Worm (Caenorhabditis elegans) whole organism, L2 larva: ENCODE data around the gene F10E9.7.

Experiments
- alr-1 ChIP-seq: fragments of 150-350 bp; optimal IDR thresholded peaks from 2 replicates; lab custom pipeline; 2014; ENCODE audit warnings: missing biosample characterization, missing genetic modification characterization
- ama-1 ChIP-seq: fragments of 150-350 bp; optimal IDR thresholded peaks from 2 replicates; lab custom pipeline; 2018; ENCODE audit warnings: inconsistent platforms
- dmd-4 ChIP-seq: sonication (generic microtip); optimal IDR thresholded peaks from 2 replicates; lab custom pipeline; 2017; ENCODE audit warnings: missing biosample characterization, missing genetic modification characterization
- egl-27 ChIP-seq: sonication (generic microtip); optimal IDR thresholded peaks from 3 replicates; lab custom pipeline; 2017; ENCODE audit warnings: missing biosample characterization, missing genetic modification reagents, missing genetic modification characterization
- lin-11 ChIP-seq: fragments of 150-350 bp; sonication (generic microtip); optimal IDR thresholded peaks from 2 replicates; lab custom pipeline; 2014; ENCODE audit warnings: missing biosample characterization, missing genetic modification characterization, inconsistent platforms, mixed read lengths
- lin-13 ChIP-seq: fragments of 150-350 bp; optimal IDR thresholded peaks from 2 replicates; lab custom pipeline; 2014; ENCODE audit warnings: missing biosample characterization, missing genetic modification reagents, missing genetic modification characterization
- lin-39 ChIP-seq: fragments of 150-350 bp; optimal IDR thresholded peaks from 2 replicates; lab custom pipeline; 2014; ENCODE audit warnings: missing biosample characterization, missing genetic modification reagents, missing genetic modification characterization
- nhr-11 ChIP-seq: fragments of 150-350 bp; optimal IDR thresholded peaks from 2 replicates; lab custom pipeline; 2014; ENCODE audit warnings: missing biosample characterization, missing genetic modification characterization
- nhr-77 ChIP-seq: fragments of 150-350 bp; optimal IDR thresholded peaks from 2 replicates; lab custom pipeline; 2014; ENCODE audit warnings: missing biosample characterization, missing genetic modification characterization
- sma-3 ChIP-seq: sonication (generic microtip); optimal IDR thresholded peaks from 2 replicates; lab custom pipeline; 2016; ENCODE audit warnings: missing genetic modification reagents, missing genetic modification characterization, missing compliant biosample characterization
- snpc-4 ChIP-seq: fragments of 150-350 bp; optimal IDR thresholded peaks from 2 replicates; lab custom pipeline; 2014; ENCODE audit warnings: missing biosample characterization, missing genetic modification characterization
- unc-39 ChIP-seq: fragments of 150-350 bp; optimal IDR thresholded peaks from 2 replicates; lab custom pipeline; 2014; ENCODE audit warnings: missing biosample characterization, missing genetic modification characterization
- ztf-4 ChIP-seq: fragments of 150-350 bp; optimal IDR thresholded peaks from 2 replicates; lab custom pipeline; 2014; ENCODE audit warnings: missing biosample characterization, missing genetic modification characterization

- TF ChIP-seq dmd-4 (tag; lab: Kevin White, UChicago) (no peak), egl-27 (tag; lab: Kevin White, UChicago) (no peak), unc-39 (tag; lab: Kevin White, UChicago) (no peak), nhr-11 (no peak), snpc-4 (tag; lab: Kevin White, UChicago) (no peak), lin-39 (no peak), alr-1 (tag; lab: Kevin White, UChicago) (no peak), sma-3 (GFP tag; lab: Kevin White, UChicago) (no peak), ama-1 (lab: Kevin White, UChicago) (no peak), ztf-4 (tag; lab: Kevin White, UChicago) (no peak), lin-13 (no peak), nhr-77 (tag; lab: Kevin White, UChicago) (no peak), lin-11 (tag; lab: Kevin White, UChicago) (no peak)
These were observed 38.9 kb downstream of the F10E9.7 start, which contains the start of the genes F09G8.7 and crn-7 for ce11 chrIII:8268296-8268695.
